Fruit fly (Drosophila melanogaster): ENCODE data around the gene Raf.

- TF ChIP-seq CG8319 (GFP tag; optimal IDR thresholded peaks at IDR 0.05) (no peak), CG6808 (GFP tag; optimal IDR thresholded peaks at IDR 0.05) (no peak), CG6854 (GFP tag; optimal IDR thresholded peaks at IDR 0.05) (no peak), Sox14 (GFP tag; optimal IDR thresholded peaks at IDR 0.05) (no peak), CG31627 (GFP tag; optimal IDR thresholded peaks at IDR 0.05) (no peak), CG3919 (GFP tag; optimal IDR thresholded peaks at IDR 0.05) (no peak), Met (GFP tag; optimal IDR thresholded peaks at IDR 0.05) (no peak), fd59A (GFP tag; optimal IDR thresholded peaks at IDR 0.05) (no peak), CG11294 (GFP tag; IDR thresholded peaks at IDR 0.05) (no peak)
Observed at dm6 chrX:2355531-2355986, 60.3 kb downstream of the Raf start.
